Fruit fly (Drosophila melanogaster): ENCODE measurements around the gene gzl.

Gene gzl

DNA sequence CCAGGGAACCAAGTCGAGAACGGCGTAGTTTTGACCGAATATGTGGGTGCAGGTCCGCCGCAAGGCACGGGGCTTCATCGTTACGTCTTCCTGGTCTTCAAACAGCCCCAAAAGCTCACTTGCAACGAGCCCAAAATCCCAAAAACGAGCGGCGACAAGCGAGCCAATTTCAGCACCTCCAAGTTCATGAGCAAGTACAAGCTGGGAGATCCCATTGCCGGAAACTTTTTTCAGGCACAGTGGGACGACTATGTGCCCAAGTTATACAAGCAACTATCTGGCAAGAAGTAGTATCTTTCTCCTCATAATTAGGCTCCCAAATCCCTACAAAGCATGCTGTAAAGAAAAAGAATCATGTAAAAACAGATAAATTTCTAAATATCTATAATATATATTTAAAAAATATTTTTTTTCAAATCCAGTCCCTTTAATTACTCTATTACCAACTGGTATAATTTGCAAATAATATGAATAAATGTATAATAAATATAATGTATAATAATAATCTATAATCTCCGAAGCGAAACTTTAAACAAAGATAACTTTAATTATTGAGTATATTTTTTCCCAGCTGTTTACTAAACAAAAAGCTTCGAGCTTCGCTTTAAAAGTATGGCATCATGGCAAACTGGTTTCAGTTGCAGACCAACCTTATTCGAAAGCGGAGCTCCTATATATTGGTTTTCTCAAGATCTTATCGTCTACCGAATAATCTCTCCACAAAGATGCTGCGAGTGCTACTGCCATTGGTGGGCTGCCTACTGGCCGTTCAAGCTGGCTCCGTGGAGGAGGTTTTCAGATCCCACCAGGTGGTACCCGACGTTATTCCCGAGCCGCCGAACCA, 39.1 kb upstream of the gzl start, which contains the start of gene CG17919:
Gene CG17919, plus strand, starts transcription at position 634 of the 844 bp plus-strand sequence.
- TF ChIP-seq CG30403 (GFP tag; optimal IDR thresholded peaks at IDR 0.05) (peak; percentile 9), oc (tag; optimal IDR thresholded peaks at IDR 0.05) (peak; percentile 35), grn (GFP tag; optimal IDR thresholded peaks at IDR 0.05) (peak; percentile 91), CG31441 (GFP tag; IDR thresholded peaks at IDR 0.05) (peak; percentile 31; the same call in 1 of the 2 replicates), CG9932 (GFP tag; IDR thresholded peaks at IDR 0.05) (0 out of 2 replicates have a peak, but pooled peaks have one; percentile 28), CG13894 (tag; optimal IDR thresholded peaks at IDR 0.05) (peak; percentile 7), Side (GFP tag; optimal IDR thresholded peaks at IDR 0.05) (no peak), org-1 (GFP tag; optimal IDR thresholded peaks at IDR 0.05) (no peak), phol (tag; optimal IDR thresholded peaks at IDR 0.05) (peak; percentile 1), Asciz (GFP tag; optimal IDR thresholded peaks at IDR 0.05) (no peak), Jarid2 (GFP tag; optimal IDR thresholded peaks at IDR 0.05) (peak; percentile 36), Med (GFP tag) (peak; percentile 48), Hr51 (GFP tag; optimal IDR thresholded peaks at IDR 0.05) (peak in 1 of 2 experiments; percentile 57), CG7786 (GFP tag; optimal IDR thresholded peaks at IDR 0.05) (no peak), CG18262 (tag; optimal IDR thresholded peaks at IDR 0.05) (peak; percentile 23), dmrt99B (tag; optimal IDR thresholded peaks at IDR 0.05) (peak; percentile 37), wek (GFP tag; optimal IDR thresholded peaks at IDR 0.05) (no peak), CG2712 (tag; optimal IDR thresholded peaks at IDR 0.05) (peak; percentile 18), Sox102F (GFP tag; optimal IDR thresholded peaks at IDR 0.05) (peak; percentile 6), Drgx (GFP tag; IDR thresholded peaks at IDR 0.05) (0 out of 2 replicates have a peak, but pooled peaks have one; percentile 9), CG12391 (tag; optimal IDR thresholded peaks at IDR 0.05) (peak; percentile 9), CG11504 (tag; optimal IDR thresholded peaks at IDR 0.05) (peak; percentile 38), grau (tag; optimal IDR thresholded peaks at IDR 0.05) (peak; percentile 10), Nf-YC (tag; optimal IDR thresholded peaks at IDR 0.05) (peak; percentile 15), Xbp1 (GFP tag; optimal IDR thresholded peaks at IDR 0.05) (peak; percentile 11), CG13424 (tag; optimal IDR thresholded peaks at IDR 0.05) (peak; percentile 20), kay (GFP tag; optimal IDR thresholded peaks at IDR 0.05) (no peak), CG12769 (tag; optimal IDR thresholded peaks at IDR 0.05) (peak; percentile 26), Trl (optimal IDR thresholded peaks at IDR 0.05) (no peak), Trl (GFP tag; optimal IDR thresholded peaks at IDR 0.05) (no peak)

DNA sequence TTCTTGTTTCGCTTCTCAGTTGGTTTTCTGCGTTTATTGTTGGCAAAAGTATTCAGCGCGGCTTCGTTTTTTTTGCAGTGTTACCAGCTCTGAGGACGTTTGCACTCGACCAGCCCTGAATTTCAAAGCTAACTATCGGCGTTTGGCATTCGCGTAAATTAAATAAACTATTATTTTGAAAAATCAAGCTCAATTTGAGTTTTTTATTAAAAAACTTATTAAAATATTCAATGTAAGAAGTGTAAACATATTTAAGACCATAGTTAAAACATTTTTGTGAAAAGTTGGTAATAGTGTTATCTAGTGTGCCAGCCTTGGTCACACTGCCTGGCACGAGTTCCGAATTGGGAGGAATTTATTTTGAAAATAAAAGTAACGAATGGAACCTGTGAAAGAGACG, 36.9 kb upstream of the gzl start, which contains the start of the genes SmD2 and CG18048:
Gene SmD2, minus strand, starts transcription at position 98 of the 400 bp plus-strand sequence.
Gene CG18048, plus strand, starts transcription at position 298 of the 400 bp plus-strand sequence.
- TF ChIP-seq Spps (tag; optimal IDR thresholded peaks at IDR 0.05) = no peak
- no peak for TF ChIP-seq twi (tag; optimal IDR thresholded peaks at IDR 0.05)
- TF ChIP-seq CG12391 (tag; optimal IDR thresholded peaks at IDR 0.05) = peak; percentile 44
- no peak for TF ChIP-seq tx (GFP tag; optimal IDR thresholded peaks at IDR 0.05)
- no peak for TF ChIP-seq CG17328 (GFP tag; IDR thresholded peaks at IDR 0.05)
- TF ChIP-seq Sin3A (optimal IDR thresholded peaks at IDR 0.05) = peak; percentile 90
- TF ChIP-seq CG30403 (GFP tag; optimal IDR thresholded peaks at IDR 0.05) = peak; percentile 24
- no peak for TF ChIP-seq CG17802 (tag; optimal IDR thresholded peaks at IDR 0.05)
- TF ChIP-seq MBD-R2 (GFP tag; IDR thresholded peaks at IDR 0.05) = peak; percentile 92
- no peak for TF ChIP-seq mld (GFP tag; IDR thresholded peaks at IDR 0.05; ENCODE audit: partially characterized antibody)
- TF ChIP-seq CG13624 (GFP tag; optimal IDR thresholded peaks at IDR 0.05) = no peak
- TF ChIP-seq crc (GFP tag; optimal IDR thresholded peaks at IDR 0.05) = no peak
- peak; percentile 86 for TF ChIP-seq gfzf (GFP tag; optimal IDR thresholded peaks at IDR 0.05)
- no peak for TF ChIP-seq NC2β (GFP tag; optimal IDR thresholded peaks at IDR 0.05)
- TF ChIP-seq Xbp1 (GFP tag; optimal IDR thresholded peaks at IDR 0.05) = peak; percentile 8
- TF ChIP-seq CG6791 (GFP tag; IDR thresholded peaks at IDR 0.05; ENCODE audit: partially characterized antibody) = no peak; the same call in 2 of the 3 replicates
- TF ChIP-seq CG5180 (GFP tag; optimal IDR thresholded peaks at IDR 0.05) = no peak
- TF ChIP-seq unpg (GFP tag; optimal IDR thresholded peaks at IDR 0.05) = no peak
- peak; percentile 65 for TF ChIP-seq hbn (GFP tag; IDR thresholded peaks at IDR 0.05; ENCODE audit: partially characterized antibody)
- TF ChIP-seq sd (tag; optimal IDR thresholded peaks at IDR 0.05) = peak; percentile 80
- TF ChIP-seq lola (GFP tag; optimal IDR thresholded peaks at IDR 0.05) = peak in 1 of 3 experiments; percentile 10
